Fruit fly (Drosophila melanogaster): Measurements from ENCODE around the gene kmr.

The kmr gene

dm6 chr3R:13713541-13713940 lies 1.5 kb upstream of the kmr start (continued):
- TF ChIP-seq CG14710 (tag; optimal IDR thresholded peaks at IDR 0.05) (peak; percentile 63), Bteb2 (GFP tag; optimal IDR thresholded peaks at IDR 0.05) (no peak), CG7556 (GFP tag; optimal IDR thresholded peaks at IDR 0.05) (peak; percentile 45), CG4854 (GFP tag; optimal IDR thresholded peaks at IDR 0.05) (no peak), CG6689 (GFP tag; IDR thresholded peaks at IDR 0.05) (no peak), CG32767 (GFP tag; IDR thresholded peaks at IDR 0.05) (no peak), vfl (GFP tag; optimal IDR thresholded peaks at IDR 0.05) (no peak), klu (GFP tag; IDR thresholded peaks at IDR 0.05) (no peak), CG8944 (GFP tag; optimal IDR thresholded peaks at IDR 0.05) (no peak), kni (GFP tag; optimal IDR thresholded peaks at IDR 0.05) (no peak), unpg (GFP tag; optimal IDR thresholded peaks at IDR 0.05) (peak; percentile 53), CkIIα-i1 (GFP tag; IDR thresholded peaks at IDR 0.05) (no peak), gcm (GFP tag; optimal IDR thresholded peaks at IDR 0.05) (peak; percentile 20), lbe (GFP tag; optimal IDR thresholded peaks at IDR 0.05) (no peak), Dip2 (GFP tag; IDR thresholded peaks at IDR 0.05) (no peak), nmo (GFP tag; optimal IDR thresholded peaks at IDR 0.05) (peak; percentile 50), CG1233 (GFP tag; optimal IDR thresholded peaks at IDR 0.05) (peak; percentile 51), CG18619 (GFP tag; optimal IDR thresholded peaks at IDR 0.05) (peak; percentile 8), aop (GFP tag; IDR thresholded peaks at IDR 0.05) (no peak), esg (GFP tag; conservative IDR thresholded peaks at IDR 0.05) (no peak), CG17186 (GFP tag; optimal IDR thresholded peaks at IDR 0.05) (no peak), Ada2b (GFP tag; IDR thresholded peaks at IDR 0.05) (no peak; the same call in 1 of the 2 replicates), Dp (GFP tag; optimal IDR thresholded peaks at IDR 0.05) (no peak), CG42726 (GFP tag; IDR thresholded peaks at IDR 0.05; ENCODE audit: partially characterized antibody) (no peak), CG12236 (GFP tag; optimal IDR thresholded peaks at IDR 0.05) (no peak), psq (GFP tag; optimal IDR thresholded peaks at IDR 0.05) (no peak), Sry-δ (GFP tag; optimal IDR thresholded peaks at IDR 0.05) (no peak), sc (optimal IDR thresholded peaks at IDR 0.05) (no peak), sc (GFP tag; optimal IDR thresholded peaks at IDR 0.05) (peak; percentile 28), crp (GFP tag; optimal IDR thresholded peaks at IDR 0.05) (no peak), Hr78 (GFP tag; optimal IDR thresholded peaks at IDR 0.05) (peak in 1 of 2 experiments; percentile 13), unc-4 (GFP tag; IDR thresholded peaks at IDR 0.05; ENCODE audit: partially characterized antibody) (no peak), Ssrp (tag; optimal IDR thresholded peaks at IDR 0.05) (peak; percentile 49), yki (optimal IDR thresholded peaks at IDR 0.05) (no peak), CG17328 (GFP tag; IDR thresholded peaks at IDR 0.05) (0 out of 2 replicates have a peak, but pooled peaks have one; percentile 14), Nf-YC (tag; optimal IDR thresholded peaks at IDR 0.05) (peak; percentile 19), Six4 (GFP tag; optimal IDR thresholded peaks at IDR 0.05) (peak; percentile 3), scrt (GFP tag; optimal IDR thresholded peaks at IDR 0.05) (peak; percentile 3), CG6654 (GFP tag; optimal IDR thresholded peaks at IDR 0.05) (no peak), CG9797 (GFP tag; optimal IDR thresholded peaks at IDR 0.05) (no peak), pb (GFP tag; optimal IDR thresholded peaks at IDR 0.05) (no peak), Opbp (GFP tag; IDR thresholded peaks at IDR 0.05; ENCODE audit: partially characterized antibody) (no peak), CG7271 (tag; optimal IDR thresholded peaks at IDR 0.05) (peak; percentile 49), CG7963 (GFP tag; IDR thresholded peaks at IDR 0.05; ENCODE audit: partially characterized antibody) (no peak), Nf-YB (GFP tag; optimal IDR thresholded peaks at IDR 0.05) (no peak), Asciz (GFP tag; optimal IDR thresholded peaks at IDR 0.05) (peak; percentile 66), nom (GFP tag; optimal IDR thresholded peaks at IDR 0.05) (no peak), Side (GFP tag; optimal IDR thresholded peaks at IDR 0.05) (no peak), CG2875 (GFP tag; optimal IDR thresholded peaks at IDR 0.05) (no peak), Oaz (GFP tag; IDR thresholded peaks at IDR 0.05) (no peak), ac (GFP tag; optimal IDR thresholded peaks at IDR 0.05) (no peak)
